Worm (Caenorhabditis elegans) whole organism, L4 larva: ENCODE data around the gene Y39G8B.5.

Experiments used
- ama-1 ChIP-seq: fragments of 150-350 bp; optimal IDR thresholded peaks from 2 replicates; lab custom pipeline; 2014; ENCODE audit warnings: inconsistent platforms, mixed read lengths
- ces-1 ChIP-seq: fragments of 150-350 bp; sonication (generic microtip); optimal IDR thresholded peaks from 4 replicates; lab custom pipeline; 2014; ENCODE audit warnings: missing biosample characterization, missing genetic modification reagents, missing genetic modification characterization
- lsy-2 ChIP-seq, 2 experiments: fragments of 150-350 bp in 1 of 2; sonication (generic microtip) in 1 of 2; optimal IDR thresholded peaks; 2 replicates each; lab custom pipeline; 2014 to 2017; ENCODE audit warnings: missing biosample characterization in 2 of 2, missing genetic modification characterization in 2 of 2
- nhr-237 ChIP-seq: sonication (generic microtip); optimal IDR thresholded peaks from 2 replicates; lab custom pipeline; 2017; ENCODE audit warnings: missing biosample characterization, missing genetic modification characterization
- nhr-41 ChIP-seq: fragments of 200-800 bp; sonication (Bioruptor generic); IDR thresholded peaks from 2 replicates; pipeline ENCODE4 v1.3.6; 2022; ENCODE audit warnings: missing genetic modification reagents, missing genetic modification characterization, missing compliant biosample characterization
- pqm-1 ChIP-seq: sonication (generic microtip); optimal IDR thresholded peaks from 2 replicates; lab custom pipeline; 2017; ENCODE audit warnings: missing biosample characterization, missing genetic modification characterization
- rbr-2 ChIP-seq: sonication (generic microtip); optimal IDR thresholded peaks from 2 replicates; lab custom pipeline; 2016; ENCODE audit warnings: missing genotype, missing genetic modification characterization, missing compliant biosample characterization
- saeg-2 ChIP-seq: fragments of 200-800 bp; sonication (Bioruptor generic); IDR thresholded peaks from 2 replicates; pipeline ENCODE4 v1.3.6; 2022; ENCODE audit warnings: missing genetic modification reagents, missing genetic modification characterization, missing compliant biosample characterization
- tra-1 ChIP-seq: fragments of 200-800 bp; sonication (Bioruptor generic); IDR thresholded peaks from 2 replicates; pipeline ENCODE4 v1.3.6; 2022; ENCODE audit warnings: missing genetic modification reagents, missing genetic modification characterization, missing compliant biosample characterization

DNA sequence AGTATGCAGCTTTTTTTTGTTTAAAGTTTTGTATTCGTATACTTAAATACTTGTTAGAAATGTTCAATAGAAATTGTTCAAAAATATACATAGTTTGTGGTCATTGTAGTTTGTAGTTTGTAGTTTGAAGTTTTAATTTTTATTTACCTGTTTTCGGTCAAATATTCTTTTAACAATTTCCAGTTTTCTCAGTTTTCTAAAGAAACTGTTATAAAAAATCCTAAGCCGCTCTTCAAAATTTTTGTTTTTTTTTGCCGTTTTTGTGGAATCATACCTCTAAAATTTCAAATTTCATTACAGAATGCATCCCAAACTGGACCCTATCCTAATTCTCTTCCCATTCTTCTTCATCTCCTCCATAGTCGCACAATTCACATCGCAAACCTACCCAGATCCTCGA is 14.6 kb upstream of the Y39G8B.5 start, which contains the start of gene F01D5.6:
- no peak for TF ChIP-seq ama-1 (lab: Kevin White, UChicago)
- TF ChIP-seq pqm-1, result no peak
- TF ChIP-seq lsy-2 (tag; optimal IDR thresholded peaks at IDR 0.05; lab: Kevin White, UChicago), result no peak
- no peak for TF ChIP-seq saeg-2 (GFP tag; lab: Robert Waterston, UW)
- no peak for TF ChIP-seq ces-1 (GFP tag; lab: Kevin White, UChicago)
- TF ChIP-seq rbr-2 (tag; lab: Kevin White, UChicago), result no peak
- TF ChIP-seq nhr-41 (GFP tag; lab: Robert Waterston, UW), result no peak
- no peak for TF ChIP-seq nhr-237 (tag; lab: Kevin White, UChicago)
- no peak for TF ChIP-seq tra-1 (GFP tag; lab: Robert Waterston, UW)
